Fruit fly (Drosophila melanogaster) whole organism, embryonic: ENCODE measurements around the gene Zdhhc8.

Experiments
- Atf-2 ChIP-seq: fragments of 200-800 bp; sonication (Bioruptor generic); optimal IDR thresholded peaks from 2 replicates; lab custom pipeline; 2016; ENCODE audit warnings: missing biosample characterization, missing genetic modification characterization
- Bdp1 ChIP-seq: fragments of 200-800 bp; sonication (Bioruptor generic); optimal IDR thresholded peaks from 3 replicates; lab custom pipeline; 2016; ENCODE audit warnings: missing biosample characterization, missing genetic modification characterization
- Bteb2 ChIP-seq: fragments of 200-800 bp; sonication (Bioruptor generic); optimal IDR thresholded peaks from 2 replicates; lab custom pipeline; 2016; ENCODE audit warnings: missing biosample characterization, missing genetic modification characterization
- CG10462 ChIP-seq: fragments of 200-800 bp; sonication (Bioruptor generic); optimal IDR thresholded peaks from 2 replicates; lab custom pipeline; 2016; ENCODE audit warnings: missing biosample characterization, missing genetic modification characterization
- CG11560 ChIP-seq: fragments of 200-800 bp; sonication (Bioruptor generic); IDR thresholded peaks from 3 replicates; pipeline ENCODE4 v1.3.6; 2022; ENCODE audit warnings: missing biosample characterization, missing genetic modification characterization
- CG1233 ChIP-seq: fragments of 200-800 bp; sonication (Bioruptor generic); optimal IDR thresholded peaks from 4 replicates; lab custom pipeline; 2018; ENCODE audit warnings: missing biosample characterization, mild to moderate bottlenecking, missing genetic modification characterization
- CG13287 ChIP-seq: fragments of 200-800 bp; sonication (Bioruptor generic); IDR thresholded peaks from 2 replicates; pipeline ENCODE4 v1.3.6; 2022; ENCODE audit warnings: missing biosample characterization, missing genetic modification characterization; ENCODE audit not compliant: partially characterized antibody
- CG13624 ChIP-seq: fragments of 200-800 bp; sonication (Bioruptor generic); optimal IDR thresholded peaks from 2 replicates; lab custom pipeline; 2016; ENCODE audit warnings: missing biosample characterization, missing genetic modification characterization
- CG16779 ChIP-seq: fragments of 200-800 bp; sonication (Bioruptor generic); IDR thresholded peaks from 2 replicates; pipeline ENCODE4 v1.3.6; 2022; ENCODE audit warnings: missing biosample characterization, missing genetic modification characterization
- CG17829 ChIP-seq: fragments of 200-800 bp; optimal IDR thresholded peaks from 2 replicates; lab custom pipeline; 2019; ENCODE audit warnings: missing biosample characterization, mild to moderate bottlenecking, missing genetic modification characterization, moderate library complexity
- CG31388 ChIP-seq: fragments of 200-800 bp; sonication (Bioruptor generic); optimal IDR thresholded peaks from 2 replicates; lab custom pipeline; 2016; ENCODE audit warnings: missing biosample characterization, missing genetic modification characterization
- CG3995 ChIP-seq: fragments of 200-800 bp; sonication (Bioruptor generic); optimal IDR thresholded peaks from 3 replicates; lab custom pipeline; 2016; ENCODE audit warnings: missing biosample characterization, missing genetic modification characterization
- CG5180 ChIP-seq: fragments of 200-800 bp; sonication (Bioruptor generic); optimal IDR thresholded peaks from 3 replicates; lab custom pipeline; 2017; ENCODE audit warnings: missing biosample characterization, missing genetic modification characterization, mild to moderate bottlenecking, moderate library complexity, missing genetic modification reagents
- CG7357 ChIP-seq: fragments of 200-800 bp; sonication (Bioruptor generic); IDR thresholded peaks from 3 replicates; pipeline ENCODE4 v1.3.6; 2022; ENCODE audit warnings: missing biosample characterization, missing genetic modification characterization
- CG7556 ChIP-seq: fragments of 200-800 bp; sonication (Bioruptor generic); optimal IDR thresholded peaks from 2 replicates; lab custom pipeline; 2017; ENCODE audit warnings: missing biosample characterization, mild to moderate bottlenecking, missing genetic modification characterization
- CG9817 ChIP-seq: fragments of 200-800 bp; sonication (Bioruptor generic); optimal IDR thresholded peaks from 2 replicates; lab custom pipeline; 2018; ENCODE audit warnings: missing biosample characterization, mild to moderate bottlenecking, missing genetic modification characterization, moderate library complexity
- Dad ChIP-seq: fragments of 200-800 bp; sonication (Bioruptor generic); optimal IDR thresholded peaks from 3 replicates; lab custom pipeline; 2016; ENCODE audit warnings: missing biosample characterization, missing genetic modification characterization
- Elba2 ChIP-seq: fragments of 200-800 bp; sonication (Bioruptor generic); optimal IDR thresholded peaks from 3 replicates; lab custom pipeline; 2016; ENCODE audit warnings: missing biosample characterization, missing genetic modification characterization
- Gsc ChIP-seq: fragments of 200-800 bp; sonication (Bioruptor generic); IDR thresholded peaks from 2 replicates; pipeline ENCODE4 v1.3.6; 2022; ENCODE audit warnings: missing biosample characterization, missing genetic modification characterization
- Gug ChIP-seq: fragments of 200-800 bp; sonication (Bioruptor generic); IDR thresholded peaks from 4 replicates; pipeline ENCODE4 v1.3.6; 2022; ENCODE audit warnings: missing biosample characterization, missing genetic modification characterization
- HLHmδ ChIP-seq: fragments of 200-800 bp; sonication (Bioruptor generic); optimal IDR thresholded peaks from 2 replicates; lab custom pipeline; 2018; ENCODE audit warnings: missing biosample characterization, mild to moderate bottlenecking, missing genetic modification characterization, moderate library complexity
- Hmr ChIP-seq: fragments of 200-800 bp; sonication (Bioruptor generic); optimal IDR thresholded peaks from 3 replicates; lab custom pipeline; 2017; ENCODE audit warnings: mild to moderate bottlenecking, missing biosample characterization, missing genetic modification reagents, missing genetic modification characterization
- Hsf ChIP-seq: fragments of 200-800 bp; sonication (Bioruptor generic); optimal IDR thresholded peaks from 3 replicates; lab custom pipeline; 2016; ENCODE audit warnings: missing biosample characterization, missing genetic modification characterization
- Kr ChIP-seq: fragments of 200-800 bp; sonication (Bioruptor generic); optimal IDR thresholded peaks from 2 replicates; lab custom pipeline; 2017; ENCODE audit warnings: missing biosample characterization, mild to moderate bottlenecking, missing genetic modification characterization
- Med ChIP-seq: fragments of 200-800 bp; sonication (Bioruptor generic); peaks from one replicate; lab custom pipeline; 2016; ENCODE audit warnings: missing biosample characterization, missing genetic modification characterization, mild to moderate bottlenecking, inconsistent platforms, moderate library complexity
- Mes4 ChIP-seq: fragments of 200-800 bp; sonication (Bioruptor generic); optimal IDR thresholded peaks from 2 replicates; lab custom pipeline; 2016; ENCODE audit warnings: missing biosample characterization, missing genetic modification characterization
- Ravus ChIP-seq: fragments of 200-800 bp; sonication (Bioruptor generic); IDR thresholded peaks from 2 replicates; pipeline ENCODE4 v1.3.6; 2022; ENCODE audit warnings: missing biosample characterization, missing genetic modification characterization
- Scr ChIP-seq: fragments of 200-800 bp; sonication (Bioruptor generic); IDR thresholded peaks from 2 replicates; pipeline ENCODE4 v1.3.6; 2022; ENCODE audit warnings: missing biosample characterization, missing genetic modification characterization; ENCODE audit not compliant: partially characterized antibody
- Sry-β ChIP-seq: fragments of 200-800 bp; sonication (Bioruptor generic); optimal IDR thresholded peaks from 2 replicates; lab custom pipeline; 2018; ENCODE audit warnings: missing biosample characterization, mild to moderate bottlenecking, missing genetic modification characterization, moderate library complexity
- Ssrp ChIP-seq: fragments of 200-800 bp; sonication (Bioruptor generic); optimal IDR thresholded peaks from 2 replicates; lab custom pipeline; 2018; ENCODE audit warnings: missing biosample characterization, mild to moderate bottlenecking, missing genetic modification characterization, moderate library complexity
- Usf ChIP-seq: fragments of 200-800 bp; sonication (Bioruptor generic); optimal IDR thresholded peaks from 2 replicates; lab custom pipeline; 2017; ENCODE audit warnings: missing genotype, missing biosample characterization, missing genetic modification characterization
- Xbp1 ChIP-seq: fragments of 200-800 bp; sonication (Bioruptor generic); optimal IDR thresholded peaks from 3 replicates; lab custom pipeline; 2016; ENCODE audit warnings: missing biosample characterization, mild to moderate bottlenecking, missing genetic modification characterization
- YL-1 ChIP-seq: fragments of 200-800 bp; sonication (Bioruptor generic); optimal IDR thresholded peaks from 3 replicates; lab custom pipeline; 2017; ENCODE audit warnings: missing biosample characterization, mild to moderate bottlenecking, missing genetic modification characterization
- aop ChIP-seq: fragments of 200-800 bp; sonication (Bioruptor generic); IDR thresholded peaks from 2 replicates; pipeline ENCODE4 v1.3.6; 2022; ENCODE audit warnings: missing biosample characterization, missing genetic modification characterization
- ara ChIP-seq: fragments of 200-800 bp; sonication (Bioruptor generic); IDR thresholded peaks from 2 replicates; pipeline ENCODE4 v1.3.6; 2022; ENCODE audit warnings: missing biosample characterization, missing genetic modification characterization
- ase ChIP-seq: fragments of 200-800 bp; sonication (Bioruptor generic); IDR thresholded peaks from 3 replicates; pipeline ENCODE4 v1.3.6; 2022; ENCODE audit warnings: missing biosample characterization, missing genetic modification characterization
- corto ChIP-seq: fragments of 200-800 bp; sonication (Bioruptor generic); optimal IDR thresholded peaks from 2 replicates; lab custom pipeline; 2016; ENCODE audit warnings: missing biosample characterization, mild to moderate bottlenecking, missing genetic modification characterization, moderate library complexity
- da ChIP-seq: fragments of 200-800 bp; sonication (Bioruptor generic); optimal IDR thresholded peaks from 2 replicates; lab custom pipeline; 2016; ENCODE audit warnings: missing biosample characterization, missing genetic modification characterization
- emc ChIP-seq: fragments of 200-800 bp; sonication (Bioruptor generic); optimal IDR thresholded peaks from 2 replicates; lab custom pipeline; 2016; ENCODE audit warnings: missing biosample characterization, missing genetic modification characterization
- fd64A ChIP-seq: fragments of 200-800 bp; sonication (Bioruptor generic); optimal IDR thresholded peaks from 3 replicates; lab custom pipeline; 2018; ENCODE audit warnings: missing biosample characterization, mild to moderate bottlenecking, missing genetic modification characterization
- gem ChIP-seq: fragments of 200-800 bp; sonication (Bioruptor generic); optimal IDR thresholded peaks from 2 replicates; lab custom pipeline; 2019; ENCODE audit warnings: missing biosample characterization, mild to moderate bottlenecking, missing genetic modification characterization, moderate library complexity
- hb ChIP-seq: fragments of 200-800 bp; sonication (Bioruptor generic); IDR thresholded peaks from 3 replicates; pipeline ENCODE4 v1.3.6; 2022; ENCODE audit warnings: missing biosample characterization, missing genetic modification characterization; ENCODE audit not compliant: partially characterized antibody
- insv ChIP-seq, 2 experiments: fragments of 200-800 bp; sonication (Bioruptor generic); optimal IDR thresholded peaks; 3 replicates each; lab custom pipeline; 2016 to 2018; ENCODE audit warnings: missing biosample characterization in 2 of 2, missing genetic modification characterization in 2 of 2
- kay ChIP-seq: fragments of 200-800 bp; sonication (Bioruptor generic); optimal IDR thresholded peaks from 2 replicates; lab custom pipeline; 2016; ENCODE audit warnings: missing biosample characterization, missing genetic modification characterization
- mam ChIP-seq: fragments of 200-800 bp; sonication (Bioruptor generic); optimal IDR thresholded peaks from 3 replicates; lab custom pipeline; 2016; ENCODE audit warnings: missing biosample characterization, missing genetic modification characterization
- pb ChIP-seq: fragments of 200-800 bp; sonication (Bioruptor generic); optimal IDR thresholded peaks from 3 replicates; lab custom pipeline; 2016; ENCODE audit warnings: missing biosample characterization, missing genetic modification characterization
- rib ChIP-seq: fragments of 200-800 bp; sonication (Bioruptor generic); IDR thresholded peaks from 2 replicates; pipeline ENCODE4 v1.3.6; 2022; ENCODE audit warnings: missing biosample characterization, missing genetic modification characterization
- run ChIP-seq: fragments of 200-800 bp; sonication (Bioruptor generic); optimal IDR thresholded peaks from 3 replicates; lab custom pipeline; 2018; ENCODE audit warnings: missing biosample characterization, mild to moderate bottlenecking, missing genetic modification characterization
- sob ChIP-seq: fragments of 200-800 bp; sonication (Bioruptor generic); IDR thresholded peaks from 2 replicates; pipeline ENCODE4 v1.3.6; 2022; ENCODE audit warnings: missing biosample characterization, missing genetic modification characterization
- tio ChIP-seq: fragments of 200-800 bp; sonication (Bioruptor generic); optimal IDR thresholded peaks from 2 replicates; lab custom pipeline; 2017; ENCODE audit warnings: missing biosample characterization, missing genetic modification characterization, inconsistent platforms
- ttk ChIP-seq: fragments of 200-800 bp; sonication (Bioruptor generic); IDR thresholded peaks from 2 replicates; pipeline ENCODE4 v2.1.2; 2022; ENCODE audit warnings: missing biosample characterization, missing genetic modification characterization

Gene Zdhhc8

DNA sequence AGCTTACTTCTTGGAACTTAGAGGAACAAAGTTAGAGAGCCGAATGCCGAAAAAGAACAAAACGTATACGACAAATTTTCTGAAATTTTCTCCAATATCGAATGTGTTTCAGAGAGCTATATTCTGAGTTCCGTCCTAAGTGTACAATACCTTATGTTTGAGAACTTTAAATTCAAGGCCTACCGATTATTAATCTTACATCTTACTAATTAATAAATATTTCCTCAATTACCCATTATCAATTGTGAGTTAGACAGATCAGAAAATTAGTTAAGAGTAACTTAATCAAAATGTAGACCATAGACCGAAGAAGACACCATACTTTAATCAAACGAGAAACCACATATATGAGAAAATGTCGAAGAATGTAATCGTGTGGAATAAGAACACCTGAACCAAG lies 25.6 kb downstream of the Zdhhc8 start, which contains the start of gene CG34450:
TSS of gene CG34450 (minus strand) at position 101 of the 400 bp plus-strand sequence.
- no peak for TF ChIP-seq kay (GFP tag; lab: Kevin White, UChicago)
- TF ChIP-seq hb (GFP tag; lab: Robert Waterston, UW): no peak
- no peak for TF ChIP-seq corto (GFP tag; lab: Kevin White, UChicago)
- TF ChIP-seq Hmr (GFP tag; lab: Kevin White, UChicago): no peak

DNA sequence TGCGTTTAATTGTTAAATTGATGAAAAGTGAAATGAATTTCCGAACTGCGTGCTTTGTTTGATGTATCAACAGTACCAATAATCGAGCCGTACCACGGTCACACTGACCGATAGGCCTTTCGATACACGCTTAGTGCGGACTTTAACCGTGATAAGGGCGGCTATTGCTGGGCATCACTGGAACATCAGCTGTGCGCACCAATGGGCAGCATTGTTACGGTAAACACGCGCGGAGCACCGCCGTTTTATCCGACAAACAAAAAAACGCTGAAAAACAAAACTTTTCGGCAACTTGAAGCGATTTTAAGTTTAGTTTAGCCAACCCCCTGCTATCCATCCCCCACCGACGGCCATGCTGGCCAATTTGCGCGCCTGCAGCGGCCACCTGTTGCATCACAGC lies 36.9 kb downstream of the Zdhhc8 start, which contains the start of the genes c12.1 and c12.2:
TSS of gene c12.1 (minus strand) at position 84 of the 400 bp plus-strand sequence.
TSS of gene c12.2 (plus strand) at position 220 of the 400 bp plus-strand sequence.
- TF ChIP-seq Gug (GFP tag; lab: Robert Waterston, UW): no peak
- TF ChIP-seq Elba2 (GFP tag; lab: Kevin White, UChicago): no peak
- TF ChIP-seq Sry-β (GFP tag; lab: Kevin White, UChicago): no peak
- TF ChIP-seq pb (GFP tag; lab: Kevin White, UChicago): no peak
- no peak for TF ChIP-seq Ssrp
- TF ChIP-seq CG9817 (tag; lab: Kevin White, UChicago): no peak
- no peak for TF ChIP-seq CG31388 (GFP tag; lab: Kevin White, UChicago)
- TF ChIP-seq CG5180: no peak
- no peak for TF ChIP-seq rib (GFP tag; lab: Robert Waterston, UW)
- no peak for TF ChIP-seq CG7357 (GFP tag; lab: Robert Waterston, UW)
- peak; percentile 51 for TF ChIP-seq Scr (GFP tag; lab: Robert Waterston, UW)
- TF ChIP-seq da: no peak
- no peak for TF ChIP-seq ttk
- no peak for TF ChIP-seq CG7556 (GFP tag; lab: Kevin White, UChicago)
- peak; percentile 76 for TF ChIP-seq CG13624 (GFP tag; lab: Kevin White, UChicago)
- TF ChIP-seq Med (GFP tag; lab: Kevin White, UChicago): peak; percentile 89
- no peak for TF ChIP-seq sob (GFP tag; lab: Robert Waterston, UW)
- TF ChIP-seq Atf-2 (GFP tag; lab: Kevin White, UChicago): no peak
- no peak for TF ChIP-seq Dad (GFP tag; lab: Kevin White, UChicago)
- peak; percentile 50 for TF ChIP-seq CG17829
- peak; percentile 6 for TF ChIP-seq CG3995 (GFP tag; lab: Kevin White, UChicago)
- TF ChIP-seq fd64A (GFP tag; lab: Kevin White, UChicago): no peak
- TF ChIP-seq ase (GFP tag; lab: Robert Waterston, UW): no peak
- peak; percentile 90 for TF ChIP-seq YL-1 (GFP tag; lab: Kevin White, UChicago)
- no peak for TF ChIP-seq ara (GFP tag; lab: Robert Waterston, UW)
- TF ChIP-seq CG1233: no peak
- no peak for TF ChIP-seq emc (GFP tag; lab: Kevin White, UChicago)
- TF ChIP-seq Kr (GFP tag; lab: Kevin White, UChicago): no peak
- no peak for TF ChIP-seq Gsc (GFP tag; lab: Robert Waterston, UW)
- TF ChIP-seq HLHmδ: peak; percentile 14
- no peak for TF ChIP-seq mam (GFP tag; lab: Kevin White, UChicago)
- peak in 1 of 2 experiments; percentile 51 for TF ChIP-seq insv (GFP tag; optimal IDR thresholded peaks at IDR 0.05; lab: Kevin White, UChicago)
- TF ChIP-seq Mes4 (GFP tag; lab: Kevin White, UChicago): no peak
- TF ChIP-seq CG10462 (GFP tag; lab: Kevin White, UChicago): no peak
- TF ChIP-seq Usf (GFP tag; lab: Kevin White, UChicago): no peak
- TF ChIP-seq run: no peak
- TF ChIP-seq Xbp1: no peak
- no peak for TF ChIP-seq Hsf (GFP tag; lab: Kevin White, UChicago)
- TF ChIP-seq CG13287: peak; percentile 67
- TF ChIP-seq CG11560 (tag; lab: Robert Waterston, UW): no peak
- TF ChIP-seq gem (tag; lab: Kevin White, UChicago): no peak
- TF ChIP-seq aop (GFP tag; lab: Robert Waterston, UW): no peak
- no peak for TF ChIP-seq tio (GFP tag; lab: Kevin White, UChicago)
- no peak for TF ChIP-seq Bteb2 (GFP tag; lab: Kevin White, UChicago)
- TF ChIP-seq CG16779 (GFP tag; lab: Robert Waterston, UW): no peak
- TF ChIP-seq Bdp1 (GFP tag; lab: Kevin White, UChicago): no peak
- no peak for TF ChIP-seq Ravus (GFP tag; lab: Robert Waterston, UW)
